Fruit fly (Drosophila melanogaster) whole organism, embryonic: ENCODE results near the gene CG14383.

Experiments used
- Asciz ChIP-seq: fragments of 200-800 bp; sonication (Bioruptor generic); optimal IDR thresholded peaks from 2 replicates; lab custom pipeline; 2017; ENCODE audit warnings: missing biosample characterization, mild to moderate bottlenecking, missing genetic modification characterization, missing genetic modification reagents
- Atf3 ChIP-seq: fragments of 200-800 bp; sonication (Bioruptor generic); optimal IDR thresholded peaks from 3 replicates; lab custom pipeline; 2016; ENCODE audit warnings: missing biosample characterization, missing genetic modification characterization
- Awh ChIP-seq: fragments of 200-800 bp; sonication (Bioruptor generic); IDR thresholded peaks from 2 replicates; pipeline ENCODE4, ENCODE4 v1.3.6; 2022; ENCODE audit warnings: missing biosample characterization, missing genetic modification characterization
- B-H1 ChIP-seq: fragments of 200-800 bp; sonication (Bioruptor generic); IDR thresholded peaks from 3 replicates; pipeline ENCODE4 v1.3.6; 2022; ENCODE audit warnings: missing biosample characterization, missing genetic modification characterization
- CG1024 ChIP-seq: fragments of 200-800 bp; sonication (Bioruptor generic); IDR thresholded peaks from 2 replicates; pipeline ENCODE4 v1.3.6; 2022; ENCODE audit warnings: missing biosample characterization, missing genetic modification characterization
- CG10654 ChIP-seq: fragments of 200-800 bp; sonication (Bioruptor generic); optimal IDR thresholded peaks from 2 replicates; lab custom pipeline; 2016; ENCODE audit warnings: missing biosample characterization, missing genetic modification characterization
- CG13624 ChIP-seq: fragments of 200-800 bp; sonication (Bioruptor generic); optimal IDR thresholded peaks from 2 replicates; lab custom pipeline; 2016; ENCODE audit warnings: missing biosample characterization, missing genetic modification characterization
- CG17612 ChIP-seq: fragments of 200-800 bp; sonication (Bioruptor generic); IDR thresholded peaks from 2 replicates; pipeline ENCODE4 v1.3.6; 2022; ENCODE audit warnings: missing biosample characterization, missing genetic modification characterization
- CG18011 ChIP-seq: fragments of 200-800 bp; sonication (Bioruptor generic); optimal IDR thresholded peaks from 2 replicates; lab custom pipeline; 2017; ENCODE audit warnings: missing biosample characterization, missing genetic modification characterization, mild to moderate bottlenecking, moderate library complexity, missing genotype
- CG30403 ChIP-seq: fragments of 200-800 bp; sonication (Bioruptor generic); optimal IDR thresholded peaks from 3 replicates; lab custom pipeline; 2016; ENCODE audit warnings: missing biosample characterization, missing genetic modification characterization
- CG30431 ChIP-seq: fragments of 200-800 bp; sonication (Bioruptor generic); optimal IDR thresholded peaks from 2 replicates; lab custom pipeline; 2017; ENCODE audit warnings: missing biosample characterization, missing genetic modification characterization
- CG6765 ChIP-seq: fragments of 200-800 bp; sonication (Bioruptor generic); optimal IDR thresholded peaks from 3 replicates; lab custom pipeline; 2017; ENCODE audit warnings: missing biosample characterization, mild to moderate bottlenecking, missing genetic modification characterization
- CG8924 ChIP-seq: fragments of 200-800 bp; optimal IDR thresholded peaks from 3 replicates; lab custom pipeline; 2019; ENCODE audit warnings: missing biosample characterization, mild to moderate bottlenecking, missing genetic modification characterization, moderate library complexity
- CrebB ChIP-seq: fragments of 200-800 bp; sonication (Bioruptor generic); optimal IDR thresholded peaks from 3 replicates; lab custom pipeline; 2018; ENCODE audit warnings: missing biosample characterization, mild to moderate bottlenecking, missing genetic modification characterization
- Dbx ChIP-seq: fragments of 200-800 bp; sonication (Bioruptor generic); IDR thresholded peaks from 3 replicates; pipeline ENCODE4 v1.3.6; 2022; ENCODE audit warnings: missing biosample characterization, missing genetic modification characterization
- Dek ChIP-seq: fragments of 200-800 bp; sonication (Bioruptor generic); optimal IDR thresholded peaks from 3 replicates; lab custom pipeline; 2019; ENCODE audit warnings: missing biosample characterization, mild to moderate bottlenecking, missing genetic modification characterization, moderate library complexity
- Dip3 ChIP-seq: fragments of 200-800 bp; sonication (Bioruptor generic); optimal IDR thresholded peaks from 3 replicates; lab custom pipeline; 2016; ENCODE audit warnings: missing biosample characterization, missing genetic modification characterization
- Dll ChIP-seq: fragments of 200-800 bp; sonication (Bioruptor generic); IDR thresholded peaks from 4 replicates; pipeline ENCODE4 v1.3.6; 2022; ENCODE audit warnings: missing biosample characterization, missing genetic modification characterization; ENCODE audit not compliant: partially characterized antibody
- Doc2 ChIP-seq: fragments of 200-800 bp; sonication (Bioruptor generic); IDR thresholded peaks from 2 replicates; pipeline ENCODE4 v1.3.6; 2022; ENCODE audit warnings: missing biosample characterization, missing genetic modification characterization
- Dp ChIP-seq: fragments of 200-800 bp; sonication (Bioruptor generic); optimal IDR thresholded peaks from 2 replicates; lab custom pipeline; 2018; ENCODE audit warnings: missing biosample characterization, mild to moderate bottlenecking, missing genetic modification characterization, moderate library complexity
- ERR ChIP-seq: fragments of 200-800 bp; sonication (Bioruptor generic); optimal IDR thresholded peaks from 2 replicates; lab custom pipeline; 2016; ENCODE audit warnings: missing biosample characterization, missing genetic modification characterization
- Hr3 ChIP-seq: fragments of 200-800 bp; sonication (Bioruptor generic); optimal IDR thresholded peaks from 3 replicates; lab custom pipeline; 2016; ENCODE audit warnings: missing biosample characterization, missing genetic modification characterization
- Lhr ChIP-seq: fragments of 200-800 bp; sonication (Bioruptor generic); optimal IDR thresholded peaks from 3 replicates; lab custom pipeline; 2017; ENCODE audit warnings: mild to moderate bottlenecking, missing biosample characterization, missing genetic modification reagents, missing genetic modification characterization
- Optix ChIP-seq: fragments of 200-800 bp; sonication (Bioruptor generic); IDR thresholded peaks from 3 replicates; pipeline ENCODE4 v1.3.6; 2022; ENCODE audit warnings: missing biosample characterization, missing genetic modification characterization
- Pdp1 ChIP-seq, 2 experiments: fragments of 200-800 bp; sonication (Bioruptor generic); optimal IDR thresholded peaks; 3 replicates each; lab custom pipeline; 2016; ENCODE audit warnings: missing biosample characterization in 2 of 2, missing genetic modification characterization in 2 of 2, mild to moderate bottlenecking in 1 of 2, moderate library complexity in 1 of 2
- Poxn ChIP-seq: fragments of 200-800 bp; sonication (Bioruptor generic); IDR thresholded peaks from 2 replicates; pipeline ENCODE4 v1.3.6; 2022; ENCODE audit warnings: missing biosample characterization, missing genetic modification characterization
- Sox102F ChIP-seq: fragments of 200-800 bp; sonication (Bioruptor generic); optimal IDR thresholded peaks from 2 replicates; lab custom pipeline; 2018; ENCODE audit warnings: missing biosample characterization, mild to moderate bottlenecking, missing genetic modification characterization, moderate library complexity
- Trl ChIP-seq, 3 experiments: fragments of >200 bp in 2 of 3; fragments of 200-800 bp in 1 of 3; sonication (Bioruptor generic) in 1 of 3; optimal IDR thresholded peaks; 2 replicates in 1 of 3; 3 replicates in 2 of 3; lab custom pipeline; 2016 to 2017; ENCODE audit warnings: missing biosample characterization in 1 of 3, missing genetic modification characterization in 1 of 3
- az2 ChIP-seq: fragments of 200-800 bp; sonication (Bioruptor generic); optimal IDR thresholded peaks from 3 replicates; lab custom pipeline; 2016; ENCODE audit warnings: missing biosample characterization, missing genetic modification characterization
- chm ChIP-seq: fragments of 200-800 bp; sonication (Bioruptor generic); IDR thresholded peaks from 2 replicates; pipeline ENCODE4 v1.3.6; 2022; ENCODE audit warnings: missing biosample characterization, missing genetic modification characterization
- chn ChIP-seq: fragments of 200-800 bp; sonication (Bioruptor generic); optimal IDR thresholded peaks from 2 replicates; lab custom pipeline; 2016; ENCODE audit warnings: missing biosample characterization, missing genetic modification characterization
- disco-r ChIP-seq: fragments of 200-800 bp; sonication (Bioruptor generic); optimal IDR thresholded peaks from 2 replicates; lab custom pipeline; 2016; ENCODE audit warnings: missing biosample characterization, missing genetic modification characterization
- fd102C ChIP-seq: fragments of 200-800 bp; sonication (Bioruptor generic); optimal IDR thresholded peaks from 2 replicates; lab custom pipeline; 2018; ENCODE audit warnings: missing biosample characterization, mild to moderate bottlenecking, missing genetic modification characterization, moderate library complexity
- fd3F ChIP-seq: fragments of 200-800 bp; sonication (Bioruptor generic); optimal IDR thresholded peaks from 2 replicates; lab custom pipeline; 2018; ENCODE audit warnings: missing biosample characterization, mild to moderate bottlenecking, missing genetic modification characterization, moderate library complexity
- fd96Cb ChIP-seq: fragments of 200-800 bp; sonication (Bioruptor generic); optimal IDR thresholded peaks from 2 replicates; lab custom pipeline; 2018; ENCODE audit warnings: missing biosample characterization, mild to moderate bottlenecking, missing genetic modification characterization, moderate library complexity
- fu2 ChIP-seq: fragments of 200-800 bp; sonication (Bioruptor generic); optimal IDR thresholded peaks from 2 replicates; lab custom pipeline; 2016; ENCODE audit warnings: missing biosample characterization, missing genetic modification characterization
- gem ChIP-seq: fragments of 200-800 bp; sonication (Bioruptor generic); optimal IDR thresholded peaks from 2 replicates; lab custom pipeline; 2019; ENCODE audit warnings: missing biosample characterization, mild to moderate bottlenecking, missing genetic modification characterization, moderate library complexity
- grn ChIP-seq: fragments of 200-800 bp; sonication (Bioruptor generic); optimal IDR thresholded peaks from 3 replicates; lab custom pipeline; 2017; ENCODE audit warnings: missing biosample characterization, missing genetic modification characterization
- gt ChIP-seq: fragments of 200-800 bp; sonication (Bioruptor generic); IDR thresholded peaks from 2 replicates; pipeline ENCODE4 v1.3.6; 2022; ENCODE audit warnings: missing biosample characterization, missing genetic modification characterization
- ham ChIP-seq: fragments of 200-800 bp; sonication (Bioruptor generic); IDR thresholded peaks from 2 replicates; pipeline ENCODE4 v1.3.6; 2022; ENCODE audit warnings: missing biosample characterization, missing genetic modification characterization
- kah ChIP-seq: fragments of 200-800 bp; sonication (Bioruptor generic); optimal IDR thresholded peaks from 2 replicates; lab custom pipeline; 2018; ENCODE audit warnings: missing biosample characterization, mild to moderate bottlenecking, missing genetic modification characterization
- odd ChIP-seq: fragments of 200-800 bp; sonication (Bioruptor generic); optimal IDR thresholded peaks from 2 replicates; lab custom pipeline; 2017; ENCODE audit warnings: missing biosample characterization, mild to moderate bottlenecking, missing genetic modification characterization
- p53 ChIP-seq: fragments of 200-800 bp; sonication (Bioruptor generic); optimal IDR thresholded peaks from 2 replicates; lab custom pipeline; 2016; ENCODE audit warnings: missing biosample characterization, missing genetic modification characterization
- pum ChIP-seq: fragments of 200-800 bp; sonication (Bioruptor generic); optimal IDR thresholded peaks from 2 replicates; lab custom pipeline; 2016; ENCODE audit warnings: missing biosample characterization, missing genetic modification characterization
- sens ChIP-seq: fragments of 200-800 bp; sonication (Bioruptor generic); peaks from one replicate; lab custom pipeline; 2016; ENCODE audit warnings: missing biosample characterization, missing genetic modification characterization
- seq ChIP-seq: fragments of 200-800 bp; sonication (Bioruptor generic); IDR thresholded peaks from 2 replicates; pipeline ENCODE4 v1.3.6; 2022; ENCODE audit warnings: missing biosample characterization, missing genetic modification characterization
- slbo ChIP-seq: fragments of 200-800 bp; sonication (Bioruptor generic); IDR thresholded peaks from 2 replicates; pipeline ENCODE4 v1.3.6; 2022; ENCODE audit warnings: missing biosample characterization, missing genetic modification characterization
- slp2 ChIP-seq: fragments of 200-800 bp; sonication (Bioruptor generic); optimal IDR thresholded peaks from 2 replicates; lab custom pipeline; 2016; ENCODE audit warnings: missing biosample characterization, missing genetic modification characterization
- vnd ChIP-seq: fragments of 200-800 bp; sonication (Bioruptor generic); IDR thresholded peaks from 3 replicates; pipeline ENCODE4 v1.3.6; 2022; ENCODE audit warnings: missing biosample characterization, missing genetic modification characterization; ENCODE audit not compliant: partially characterized antibody

The CG14383 gene

DNA sequence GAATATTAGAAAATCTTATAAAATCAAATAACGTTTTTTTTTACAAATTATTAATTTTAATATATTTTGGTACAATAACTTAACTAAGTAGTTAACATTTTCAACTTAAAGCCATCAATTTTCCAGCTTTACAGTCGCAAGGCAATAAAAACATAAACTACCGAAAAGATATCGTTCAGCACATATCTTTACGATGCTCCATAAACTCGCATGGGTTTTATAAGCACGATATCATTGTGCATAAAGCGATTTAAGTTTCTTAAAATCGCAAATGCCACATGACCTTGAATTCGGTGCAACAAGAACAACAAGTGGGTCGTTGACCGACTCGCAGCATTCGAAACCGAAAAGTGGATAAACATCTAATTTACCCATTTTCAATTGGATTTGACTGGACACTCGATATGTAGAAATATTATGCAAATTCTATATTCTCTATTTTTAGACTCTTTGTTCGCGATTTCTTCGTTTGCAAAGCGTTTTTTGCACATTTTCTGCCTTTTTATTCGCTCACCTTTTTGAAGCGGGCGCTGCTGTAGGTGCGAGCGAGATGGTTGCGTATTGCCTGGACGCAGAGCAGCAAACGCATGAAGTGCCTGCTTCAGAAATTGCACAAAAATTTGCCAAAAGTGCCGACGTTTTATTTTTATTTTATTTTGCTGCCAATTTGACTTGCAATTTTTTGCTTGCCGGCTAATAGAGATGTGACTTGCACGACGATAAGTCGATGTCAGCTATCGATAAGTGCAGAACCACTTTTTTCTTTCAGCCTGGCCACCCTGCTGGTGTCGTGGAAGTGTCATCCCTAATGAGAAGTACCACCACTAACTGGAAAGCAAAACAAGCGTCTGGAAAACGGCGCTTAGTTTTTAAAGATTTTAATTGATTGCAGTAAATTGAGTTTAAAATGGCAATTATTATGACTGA is 27.1 kb downstream of the CG14383 start, which contains the start of gene Spc25 (continued):
- TF ChIP-seq B-H1 (GFP tag; lab: Robert Waterston, UW) (no peak), az2 (GFP tag; lab: Kevin White, UChicago) (peak; percentile 52), CG1024 (no peak), Doc2 (GFP tag; lab: Robert Waterston, UW) (no peak), Dip3 (GFP tag; lab: Kevin White, UChicago) (peak; percentile 35), Hr3 (GFP tag; lab: Kevin White, UChicago) (peak; percentile 14), Dbx (GFP tag; lab: Robert Waterston, UW) (peak; percentile 60; the same call in 2 of the 3 replicates), Poxn (GFP tag; lab: Robert Waterston, UW) (no peak), Atf3 (peak; percentile 18), vnd (GFP tag; lab: Robert Waterston, UW) (peak; percentile 87), Awh (GFP tag; lab: Robert Waterston, UW) (no peak), chm (GFP tag; lab: Robert Waterston, UW) (no peak), fd96Cb (tag; lab: Kevin White, UChicago) (no peak), CG30403 (GFP tag; lab: Kevin White, UChicago) (peak; percentile 69), Trl (optimal IDR thresholded peaks at IDR 0.05; lab: Kevin White, UChicago) (no peak), Trl (GFP tag; optimal IDR thresholded peaks at IDR 0.05; lab: Kevin White, UChicago) (peak; percentile 67), CG30431 (GFP tag; lab: Kevin White, UChicago) (no peak), Lhr (peak; percentile 60), CG13624 (peak; percentile 55), p53 (GFP tag; lab: Kevin White, UChicago) (peak; percentile 34), ham (no peak), fu2 (peak; percentile 64), CG10654 (GFP tag; lab: Kevin White, UChicago) (peak; percentile 35), odd (no peak), Optix (GFP tag; lab: Robert Waterston, UW) (peak; percentile 57; the same call in 1 of the 3 replicates), CrebB (tag; lab: Kevin White, UChicago) (no peak), Pdp1 (GFP tag; optimal IDR thresholded peaks at IDR 0.05; lab: Kevin White, UChicago) (peak in 1 of 2 experiments; percentile 71), sens (GFP tag; lab: Kevin White, UChicago) (peak; percentile 91), CG8924 (no peak), gt (no peak), Asciz (GFP tag; lab: Kevin White, UChicago) (no peak), gem (tag; lab: Kevin White, UChicago) (peak; percentile 49), chn (GFP tag; lab: Kevin White, UChicago) (peak; percentile 75), Dek (tag; lab: Kevin White, UChicago) (no peak), seq (no peak), Dp (GFP tag; lab: Kevin White, UChicago) (peak; percentile 76), grn (GFP tag; lab: Kevin White, UChicago) (no peak), CG17612 (GFP tag; lab: Robert Waterston, UW) (peak; percentile 25; the same call in 1 of the 2 replicates), ERR (GFP tag; lab: Kevin White, UChicago) (peak; percentile 79), Dll (peak; percentile 93), fd3F (GFP tag; lab: Kevin White, UChicago) (peak; percentile 26), CG18011 (GFP tag; lab: Kevin White, UChicago) (no peak), slp2 (GFP tag; lab: Kevin White, UChicago) (peak; percentile 50), fd102C (no peak), kah (no peak), disco-r (GFP tag; lab: Kevin White, UChicago) (no peak), Sox102F (peak; percentile 10), pum (GFP tag; lab: Kevin White, UChicago) (peak; percentile 66), slbo (GFP tag; lab: Robert Waterston, UW) (peak; percentile 87), CG6765 (GFP tag; lab: Kevin White, UChicago) (no peak)
